Worm (Caenorhabditis elegans): ENCODE results near the gene age-1.

Gene age-1

ce11 chrII:11545299-11545951 is 18.6 kb upstream of the age-1 start, which contains the start of gene dnj-13 (continued):
- TF ChIP-seq daf-16 (GFP tag; optimal IDR thresholded peaks at IDR 0.05) (peak; percentile 54 to 97), daf-16 (tag; optimal IDR thresholded peaks at IDR 0.05) (peak; percentile 79)

ce11 chrII:11544714-11545113 is 17.9 kb upstream of the age-1 start, which contains the start of gene F54D5.9:
Gene F54D5.9, minus strand, starts transcription at chrII:11544828.
- no peak for TF ChIP-seq mdl-1 (tag; optimal IDR thresholded peaks at IDR 0.05)
- TF ChIP-seq lin-38 (GFP tag; IDR thresholded peaks at IDR 0.05), result peak; percentile 14

ce11 chrII:11542958-11543357 is 16.1 kb upstream of the age-1 start:
- TF ChIP-seq mdl-1 (tag; optimal IDR thresholded peaks at IDR 0.05) (no peak), nhr-25 (tag; optimal IDR thresholded peaks at IDR 0.05; ENCODE audit: borderline replicate concordance, insufficient read depth) (no peak), arid-1 (GFP tag; conservative IDR thresholded peaks at IDR 0.05) (no peak), ces-1 (GFP tag; optimal IDR thresholded peaks at IDR 0.05) (no peak), Y48G9A.11 (GFP tag; IDR thresholded peaks at IDR 0.05) (no peak), Y105C5A.15 (GFP tag; IDR thresholded peaks at IDR 0.05) (no peak), dmd-8 (GFP tag; IDR thresholded peaks at IDR 0.05) (no peak), lin-1 (GFP tag; IDR thresholded peaks at IDR 0.05) (no peak), dmd-6 (GFP tag; IDR thresholded peaks at IDR 0.05) (no peak), ZK337.2 (GFP tag; IDR thresholded peaks at IDR 0.05) (no peak), pha-4 (GFP tag; IDR thresholded peaks at IDR 0.05) (no peak), pha-4 (tag; optimal IDR thresholded peaks at IDR 0.05) (no peak), dve-1 (tag; optimal IDR thresholded peaks at IDR 0.05; ENCODE audit: insufficient read depth) (no peak), lin-39 (tag; optimal IDR thresholded peaks at IDR 0.05) (no peak), ceh-20 (GFP tag; IDR thresholded peaks at IDR 0.05) (no peak), lsy-2 (tag; optimal IDR thresholded peaks at IDR 0.05) (no peak), lin-29 (GFP tag; IDR thresholded peaks at IDR 0.05) (no peak)

- peak; percentile 82 for TF ChIP-seq mes-2 (tag; optimal IDR thresholded peaks at IDR 0.05; ENCODE audit: poor library complexity, severe bottlenecking)
- TF ChIP-seq dpl-1 (GFP tag; optimal IDR thresholded peaks at IDR 0.05), result peak; percentile 34
- peak; percentile 11 for TF ChIP-seq nhr-28 (tag; optimal IDR thresholded peaks at IDR 0.05)
- TF ChIP-seq ceh-28 (tag; optimal IDR thresholded peaks at IDR 0.05), result peak; percentile 47
- TF ChIP-seq daf-19 (GFP tag; conservative IDR thresholded peaks at IDR 0.05), result no peak
- TF ChIP-seq mep-1 (tag; optimal IDR thresholded peaks at IDR 0.05), result peak; percentile 20
- TF ChIP-seq arid-1 (GFP tag; conservative IDR thresholded peaks at IDR 0.05), result peak; percentile 42; the same call in 1 of the 2 replicates
- TF ChIP-seq lsy-2 (tag; optimal IDR thresholded peaks at IDR 0.05), result peak in 1 of 2 experiments; percentile 61
- TF ChIP-seq nhr-102 (tag; optimal IDR thresholded peaks at IDR 0.05), result no peak
- TF ChIP-seq ama-1 (optimal IDR thresholded peaks at IDR 0.05), result peak; percentile 32
- TF ChIP-seq daf-8 (GFP tag; IDR thresholded peaks at IDR 0.05), result no peak
- peak; percentile 3 for TF ChIP-seq nhr-6 (tag; optimal IDR thresholded peaks at IDR 0.05)
- TF ChIP-seq daf-16 (GFP tag; optimal IDR thresholded peaks at IDR 0.05), result no peak
- TF ChIP-seq daf-16 (tag; optimal IDR thresholded peaks at IDR 0.05), result peak; percentile 68
- TF ChIP-seq attf-4 (tag; optimal IDR thresholded peaks at IDR 0.05), result no peak
- peak; percentile 6 for TF ChIP-seq hlh-30 (tag; optimal IDR thresholded peaks at IDR 0.05; ENCODE audit: insufficient read depth)
- TF ChIP-seq mdt-29 (GFP tag; IDR thresholded peaks at IDR 0.05), result no peak
- TF ChIP-seq duxl-1 (tag; optimal IDR thresholded peaks at IDR 0.05; ENCODE audit: poor library complexity), result no peak
- peak; percentile 18; the same call in 1 of the 2 replicates for TF ChIP-seq lin-38 (GFP tag; IDR thresholded peaks at IDR 0.05)
- TF ChIP-seq lin-13 (GFP tag; optimal IDR thresholded peaks at IDR 0.05), result peak; percentile 51
Observed at ce11 chrII:11542385-11542784, 15.5 kb upstream of the age-1 start, which contains the start of gene gtf-2E2. Gene gtf-2E2, minus strand, starts transcription at chrII:11542495.
